Worm (Caenorhabditis elegans) whole organism, L4 larva: Measurements from ENCODE around the gene F26F2.5.

ENCODE experiments used
- Y48G9A.11 ChIP-seq: fragments of 200-800 bp; sonication (Bioruptor generic); IDR thresholded peaks from 2 replicates; pipeline ENCODE4 v1.3.6; 2022; ENCODE audit warnings: missing genetic modification reagents, missing genetic modification characterization, missing compliant biosample characterization
- ces-1 ChIP-seq: fragments of 150-350 bp; sonication (generic microtip); optimal IDR thresholded peaks from 4 replicates; lab custom pipeline; 2014; ENCODE audit warnings: missing biosample characterization, missing genetic modification reagents, missing genetic modification characterization
- dmd-8 ChIP-seq: fragments of 200-800 bp; sonication (Bioruptor generic); IDR thresholded peaks from 2 replicates; pipeline ENCODE4 v1.3.6; 2022; ENCODE audit warnings: missing genetic modification characterization, missing compliant biosample characterization
- dpl-1 ChIP-seq: fragments of 150-350 bp; optimal IDR thresholded peaks from 2 replicates; lab custom pipeline; 2014; ENCODE audit warnings: missing biosample characterization, missing genetic modification reagents, missing genetic modification characterization
- egl-43 ChIP-seq: fragments of 200-800 bp; sonication (Bioruptor generic); IDR thresholded peaks from 2 replicates; pipeline ENCODE4 v1.3.6; 2022; ENCODE audit warnings: missing genetic modification reagents, missing genetic modification characterization, missing compliant biosample characterization
- mxl-2 ChIP-seq: fragments of 200-800 bp; sonication (Bioruptor generic); conservative IDR thresholded peaks from 2 replicates; pipeline ENCODE4 v1.3.6; 2022; ENCODE audit warnings: missing genetic modification reagents, missing genetic modification characterization, missing compliant biosample characterization
- pha-4 ChIP-seq, 2 experiments: fragments of 150-350 bp in 1 of 2; fragments of 200-800 bp in 1 of 2; sonication (Bioruptor generic) in 1 of 2; IDR thresholded peaks in 1 of 2; optimal IDR thresholded peaks in 1 of 2; 2 replicates each; pipeline versions ENCODE4 v1.3.6 to Lab custom; 2014 to 2022; ENCODE audit warnings: missing genetic modification characterization in 2 of 2, missing genetic modification reagents in 2 of 2, missing biosample characterization in 1 of 2, missing compliant biosample characterization in 1 of 2
- sdz-12 ChIP-seq: fragments of 200-800 bp; sonication (Bioruptor generic); optimal IDR thresholded peaks from 2 replicates; lab custom pipeline; 2018; ENCODE audit warnings: mild to moderate bottlenecking, missing genetic modification characterization, missing compliant biosample characterization
- unc-62 ChIP-seq, 3 experiments: fragments of 150-350 bp in 1 of 3; sonication (generic microtip); optimal IDR thresholded peaks in 2 of 3; peaks in 1 of 3; 1 replicate in 1 of 3; 2 replicates in 2 of 3; lab custom pipeline; 2014 to 2017; ENCODE audit warnings: missing biosample characterization in 3 of 3, missing genetic modification characterization in 3 of 3, missing genetic modification reagents in 3 of 3, missing genotype in 1 of 3

DNA sequence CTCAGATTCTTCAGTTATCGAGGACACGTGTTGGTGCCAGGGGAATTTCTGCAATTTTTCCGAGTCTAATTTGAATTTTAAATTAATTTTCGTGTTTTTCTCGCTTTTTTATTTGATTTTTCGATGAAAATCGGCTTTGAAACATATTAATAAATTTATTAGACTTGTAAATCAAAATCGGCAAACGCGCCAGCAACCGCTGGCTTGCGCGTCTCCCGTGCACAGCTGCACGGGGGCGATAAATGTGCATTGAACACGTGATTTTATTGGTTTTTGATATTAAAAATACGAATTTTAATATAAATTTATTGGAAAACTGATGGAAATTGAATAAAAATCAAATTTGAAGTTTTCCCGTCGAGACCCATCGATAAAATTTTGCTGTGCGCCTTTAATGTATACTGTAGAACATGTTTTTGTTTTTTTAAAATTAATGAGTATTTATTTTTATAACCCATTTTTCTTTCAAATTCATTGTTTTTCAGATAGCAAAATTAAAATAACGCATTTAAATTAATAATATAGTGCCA lies 7.1 kb downstream of the F26F2.5 start, which contains the start of gene F26F2.7:
- TF ChIP-seq dpl-1 (peak; percentile 79), unc-62 (GFP tag; optimal IDR thresholded peaks at IDR 0.05 in 1 of 2; lab: Kevin White, UChicago) (no peak), unc-62 (tag; optimal IDR thresholded peaks at IDR 0.05; lab: Kevin White, UChicago) (no peak), pha-4 (GFP tag; IDR thresholded peaks at IDR 0.05; lab: Robert Waterston, UW) (peak; percentile 77), pha-4 (tag; optimal IDR thresholded peaks at IDR 0.05; lab: Kevin White, UChicago) (no peak), dmd-8 (no peak), ces-1 (GFP tag; lab: Kevin White, UChicago) (no peak), egl-43 (no peak), Y48G9A.11 (GFP tag; lab: Robert Waterston, UW) (no peak), sdz-12 (no peak), mxl-2 (GFP tag; lab: Robert Waterston, UW) (no peak)
